Worm (Caenorhabditis elegans): Measurements from ENCODE around the gene msp-79.

DNA sequence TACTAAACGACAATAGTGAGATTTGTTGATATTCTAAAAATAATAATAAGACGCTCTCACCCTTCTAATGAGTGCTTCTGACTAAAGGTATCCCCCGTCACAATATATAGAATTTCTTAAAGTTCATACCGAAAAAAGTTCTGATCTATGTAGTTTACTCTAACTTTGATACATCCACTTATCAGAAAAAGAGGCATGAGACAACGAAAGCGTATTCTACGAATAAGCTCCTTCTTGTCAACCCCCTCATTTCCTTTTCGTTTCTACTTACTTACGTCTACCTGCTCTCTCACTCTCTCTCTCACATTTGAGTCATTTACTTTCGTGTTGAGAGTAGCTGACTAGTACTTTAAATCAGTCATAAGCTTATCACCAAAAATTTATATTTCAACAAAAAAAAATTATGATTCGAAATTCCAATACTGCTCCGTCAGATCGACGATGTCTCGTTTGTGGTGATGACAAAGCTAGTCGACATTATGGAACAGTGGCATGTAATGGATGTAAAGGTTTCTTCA lies 41.4 kb downstream of the msp-79 start:
- no peak for TF ChIP-seq T22C8.4 (GFP tag; IDR thresholded peaks at IDR 0.05)
- TF ChIP-seq med-1 (GFP tag; optimal IDR thresholded peaks at IDR 0.05; ENCODE audit: insufficient read depth): no peak
- no peak for TF ChIP-seq tab-1 (GFP tag; IDR thresholded peaks at IDR 0.05)
- TF ChIP-seq ztf-23 (GFP tag; IDR thresholded peaks at IDR 0.05): no peak
